Fruit fly (Drosophila melanogaster) whole organism, embryonic: ENCODE measurements around the gene CG15536.
A peak's percentile ranks its signal among the peaks of the same experiment; 100 is the strongest.

Experiments
- Ada2b ChIP-seq: fragments of 200-800 bp; sonication (Bioruptor generic); IDR thresholded peaks from 2 replicates; pipeline ENCODE4 v1.3.6; 2022; ENCODE audit warnings: missing biosample characterization, missing genetic modification characterization
- B-H1 ChIP-seq: fragments of 200-800 bp; sonication (Bioruptor generic); IDR thresholded peaks from 3 replicates; pipeline ENCODE4 v1.3.6; 2022; ENCODE audit warnings: missing biosample characterization, missing genetic modification characterization
- B-H2 ChIP-seq: fragments of 200-800 bp; sonication (Bioruptor generic); optimal IDR thresholded peaks from 2 replicates; lab custom pipeline; 2018; ENCODE audit warnings: missing biosample characterization, mild to moderate bottlenecking, missing genetic modification characterization
- BtbVII ChIP-seq: fragments of 200-800 bp; sonication (Bioruptor generic); optimal IDR thresholded peaks from 3 replicates; lab custom pipeline; 2017; ENCODE audit warnings: missing biosample characterization, mild to moderate bottlenecking, missing genetic modification characterization
- CG11247 ChIP-seq: fragments of 200-800 bp; sonication (Bioruptor generic); IDR thresholded peaks from 2 replicates; pipeline ENCODE4 v1.3.6; 2022; ENCODE audit warnings: missing biosample characterization, missing genetic modification characterization
- CG11723 ChIP-seq: fragments of 200-800 bp; sonication (Bioruptor generic); optimal IDR thresholded peaks from 2 replicates; lab custom pipeline; 2017; ENCODE audit warnings: missing biosample characterization, mild to moderate bottlenecking, missing genetic modification characterization
- CG12155 ChIP-seq: fragments of 200-800 bp; sonication (Bioruptor generic); optimal IDR thresholded peaks from 3 replicates; lab custom pipeline; 2016; ENCODE audit warnings: missing biosample characterization, missing genetic modification characterization
- CG12769 ChIP-seq: fragments of 200-800 bp; sonication (Bioruptor generic); optimal IDR thresholded peaks from 2 replicates; lab custom pipeline; 2019; ENCODE audit warnings: missing biosample characterization, mild to moderate bottlenecking, missing genetic modification characterization, moderate library complexity
- CG14441 ChIP-seq: fragments of 200-800 bp; sonication (Bioruptor generic); IDR thresholded peaks from 2 replicates; pipeline ENCODE4 v1.3.6; 2022; ENCODE audit warnings: missing biosample characterization, missing genetic modification characterization
- CG14710 ChIP-seq: fragments of 200-800 bp; sonication (Bioruptor generic); optimal IDR thresholded peaks from 3 replicates; lab custom pipeline; 2019; ENCODE audit warnings: missing biosample characterization, mild to moderate bottlenecking, missing genetic modification characterization, moderate library complexity
- CG17829 ChIP-seq: fragments of 200-800 bp; optimal IDR thresholded peaks from 2 replicates; lab custom pipeline; 2019; ENCODE audit warnings: missing biosample characterization, mild to moderate bottlenecking, missing genetic modification characterization, moderate library complexity
- CG18011 ChIP-seq: fragments of 200-800 bp; sonication (Bioruptor generic); optimal IDR thresholded peaks from 2 replicates; lab custom pipeline; 2017; ENCODE audit warnings: missing biosample characterization, missing genetic modification characterization, mild to moderate bottlenecking, moderate library complexity, missing genotype
- CG18476 ChIP-seq: fragments of 200-800 bp; sonication (Bioruptor generic); optimal IDR thresholded peaks from 2 replicates; lab custom pipeline; 2016; ENCODE audit warnings: missing biosample characterization, mild to moderate bottlenecking, missing genetic modification characterization
- CG31365 ChIP-seq: fragments of 200-800 bp; sonication (Bioruptor generic); optimal IDR thresholded peaks from 2 replicates; lab custom pipeline; 2018; ENCODE audit warnings: missing biosample characterization, mild to moderate bottlenecking, missing genetic modification characterization
- CG3407 ChIP-seq: fragments of 200-800 bp; sonication (Bioruptor generic); optimal IDR thresholded peaks from 2 replicates; lab custom pipeline; 2018; ENCODE audit warnings: missing biosample characterization, mild to moderate bottlenecking, missing genetic modification characterization
- CG3726 ChIP-seq: fragments of 200-800 bp; sonication (Bioruptor generic); IDR thresholded peaks from 3 replicates; pipeline ENCODE4, ENCODE4 v1.3.6; 2022; ENCODE audit warnings: missing biosample characterization, missing genetic modification characterization
- CG6654 ChIP-seq: fragments of 200-800 bp; sonication (Bioruptor generic); optimal IDR thresholded peaks from 2 replicates; lab custom pipeline; 2017; ENCODE audit warnings: missing biosample characterization, mild to moderate bottlenecking, missing genetic modification characterization
- CG6683 ChIP-seq: fragments of 200-800 bp; sonication (Bioruptor generic); optimal IDR thresholded peaks from 2 replicates; lab custom pipeline; 2017; ENCODE audit warnings: missing biosample characterization, mild to moderate bottlenecking, missing genetic modification characterization, missing genetic modification reagents
- CG8478 ChIP-seq: fragments of >200 bp; optimal IDR thresholded peaks from 2 replicates; lab custom pipeline; 2018
- CG9215 ChIP-seq: fragments of 200-800 bp; sonication (Bioruptor generic); IDR thresholded peaks from 2 replicates; pipeline ENCODE4 v1.3.6; 2022; ENCODE audit warnings: missing biosample characterization, missing genetic modification characterization
- CG9817 ChIP-seq: fragments of 200-800 bp; sonication (Bioruptor generic); optimal IDR thresholded peaks from 2 replicates; lab custom pipeline; 2018; ENCODE audit warnings: missing biosample characterization, mild to moderate bottlenecking, missing genetic modification characterization, moderate library complexity
- CHES-1-like ChIP-seq: fragments of 200-800 bp; sonication (Bioruptor generic); optimal IDR thresholded peaks from 2 replicates; lab custom pipeline; 2016; ENCODE audit warnings: missing biosample characterization, missing genetic modification characterization
- Doc3 ChIP-seq: fragments of 200-800 bp; sonication (Bioruptor generic); IDR thresholded peaks from 3 replicates; pipeline ENCODE4 v1.3.6; 2022; ENCODE audit warnings: missing biosample characterization, missing genetic modification characterization; ENCODE audit not compliant: partially characterized antibody
- Ravus ChIP-seq: fragments of 200-800 bp; sonication (Bioruptor generic); IDR thresholded peaks from 2 replicates; pipeline ENCODE4 v1.3.6; 2022; ENCODE audit warnings: missing biosample characterization, missing genetic modification characterization
- bcd ChIP-seq: fragments of 200-800 bp; sonication (Bioruptor generic); optimal IDR thresholded peaks from 2 replicates; lab custom pipeline; 2017; ENCODE audit warnings: missing biosample characterization, mild to moderate bottlenecking, missing genetic modification characterization
- cg ChIP-seq: fragments of 200-800 bp; sonication (Bioruptor generic); optimal IDR thresholded peaks from 3 replicates; lab custom pipeline; 2019; ENCODE audit warnings: missing biosample characterization, mild to moderate bottlenecking, missing genetic modification characterization, moderate library complexity
- croc ChIP-seq: fragments of 200-800 bp; sonication (Bioruptor generic); conservative IDR thresholded peaks from 3 replicates; pipeline ENCODE4 v1.3.6; 2022; ENCODE audit warnings: missing biosample characterization, missing genetic modification characterization
- dan ChIP-seq: fragments of 200-800 bp; sonication (Bioruptor generic); IDR thresholded peaks from 2 replicates; pipeline ENCODE4 v1.3.6; 2022; ENCODE audit warnings: missing biosample characterization, missing genetic modification characterization
- en ChIP-seq: fragments of 200-800 bp; sonication (Bioruptor generic); optimal IDR thresholded peaks from 2 replicates; lab custom pipeline; 2016; ENCODE audit warnings: missing biosample characterization, missing genetic modification characterization
- gce ChIP-seq: fragments of 200-800 bp; sonication (Bioruptor generic); IDR thresholded peaks from 3 replicates; pipeline ENCODE4 v1.3.6; 2022; ENCODE audit warnings: missing biosample characterization, missing genetic modification characterization
- gcm2 ChIP-seq: fragments of 200-800 bp; sonication (Bioruptor generic); optimal IDR thresholded peaks from 2 replicates; lab custom pipeline; 2016; ENCODE audit warnings: missing biosample characterization, missing genetic modification characterization
- gsb ChIP-seq: fragments of 200-800 bp; sonication (Bioruptor generic); IDR thresholded peaks from 2 replicates; pipeline ENCODE4 v1.3.6; 2022; ENCODE audit warnings: missing biosample characterization, missing genetic modification characterization
- h ChIP-seq: fragments of >200 bp; optimal IDR thresholded peaks from 2 replicates; lab custom pipeline; 2017
- hbn ChIP-seq: fragments of 200-800 bp; sonication (Bioruptor generic); IDR thresholded peaks from 2 replicates; pipeline ENCODE4 v1.3.6; 2022; ENCODE audit warnings: missing biosample characterization, missing genetic modification characterization; ENCODE audit not compliant: partially characterized antibody
- ind ChIP-seq: fragments of 200-800 bp; sonication (Bioruptor generic); optimal IDR thresholded peaks from 3 replicates; lab custom pipeline; 2016; ENCODE audit warnings: missing biosample characterization, missing genetic modification characterization
- klu ChIP-seq: fragments of 200-800 bp; sonication (Bioruptor generic); IDR thresholded peaks from 2 replicates; pipeline ENCODE4 v1.3.6; 2022; ENCODE audit warnings: missing biosample characterization, missing genetic modification characterization
- nerfin-2 ChIP-seq: fragments of 200-800 bp; sonication (Bioruptor generic); IDR thresholded peaks from 2 replicates; pipeline ENCODE4 v1.3.6; 2022; ENCODE audit warnings: missing biosample characterization, missing genetic modification characterization; ENCODE audit not compliant: partially characterized antibody
- pb ChIP-seq: fragments of 200-800 bp; sonication (Bioruptor generic); optimal IDR thresholded peaks from 3 replicates; lab custom pipeline; 2016; ENCODE audit warnings: missing biosample characterization, missing genetic modification characterization
- psq ChIP-seq: fragments of 200-800 bp; sonication (Bioruptor generic); optimal IDR thresholded peaks from 2 replicates; lab custom pipeline; 2017; ENCODE audit warnings: missing biosample characterization, missing genetic modification characterization
- run ChIP-seq: fragments of 200-800 bp; sonication (Bioruptor generic); optimal IDR thresholded peaks from 3 replicates; lab custom pipeline; 2018; ENCODE audit warnings: missing biosample characterization, mild to moderate bottlenecking, missing genetic modification characterization
- sc ChIP-seq, 3 experiments: fragments of >200 bp in 2 of 3; fragments of 200-800 bp in 1 of 3; sonication (Bioruptor generic) in 1 of 3; optimal IDR thresholded peaks; 2 replicates in 2 of 3; 3 replicates in 1 of 3; lab custom pipeline; 2017; ENCODE audit warnings: mild to moderate bottlenecking in 1 of 3, missing biosample characterization in 1 of 3, missing genetic modification characterization in 1 of 3, missing genetic modification reagents in 1 of 3
- sima ChIP-seq: fragments of 200-800 bp; sonication (Bioruptor generic); optimal IDR thresholded peaks from 2 replicates; lab custom pipeline; 2016; ENCODE audit warnings: missing biosample characterization, missing genetic modification characterization
- sna ChIP-seq: fragments of 200-800 bp; sonication (Bioruptor generic); IDR thresholded peaks from 2 replicates; pipeline ENCODE4 v1.3.6; 2022; ENCODE audit warnings: missing biosample characterization, missing genetic modification characterization; ENCODE audit not compliant: partially characterized antibody
- sr ChIP-seq: fragments of 200-800 bp; sonication (Bioruptor generic); IDR thresholded peaks from 3 replicates; pipeline ENCODE4 v1.3.6; 2022; ENCODE audit warnings: missing biosample characterization, missing genetic modification characterization
- sug ChIP-seq: fragments of 200-800 bp; optimal IDR thresholded peaks from 2 replicates; lab custom pipeline; 2019; ENCODE audit warnings: missing biosample characterization, mild to moderate bottlenecking, missing genetic modification characterization, moderate library complexity
- tin ChIP-seq: fragments of 200-800 bp; sonication (Bioruptor generic); optimal IDR thresholded peaks from 3 replicates; lab custom pipeline; 2016; ENCODE audit warnings: missing biosample characterization, missing genetic modification characterization
- tna ChIP-seq: fragments of 200-800 bp; sonication (Bioruptor generic); IDR thresholded peaks from 2 replicates; pipeline ENCODE4 v1.3.6; 2022; ENCODE audit warnings: missing biosample characterization, missing genetic modification characterization; ENCODE audit not compliant: partially characterized antibody
- trh ChIP-seq: fragments of 200-800 bp; sonication (Bioruptor generic); optimal IDR thresholded peaks from 2 replicates; lab custom pipeline; 2016; ENCODE audit warnings: missing biosample characterization, missing genetic modification characterization
- twi ChIP-seq: fragments of 200-800 bp; optimal IDR thresholded peaks from 2 replicates; lab custom pipeline; 2019; ENCODE audit warnings: missing biosample characterization, mild to moderate bottlenecking, missing genetic modification characterization, moderate library complexity
- wor ChIP-seq: fragments of 200-800 bp; sonication (Bioruptor generic); IDR thresholded peaks from 2 replicates; pipeline ENCODE4 v1.3.6; 2022; ENCODE audit warnings: missing biosample characterization, missing genetic modification characterization
- zen2 ChIP-seq: fragments of 200-800 bp; sonication (Bioruptor generic); IDR thresholded peaks from 3 replicates; pipeline ENCODE4 v1.3.6; 2022; ENCODE audit warnings: missing biosample characterization, missing genetic modification characterization; ENCODE audit not compliant: partially characterized antibody

The CG15536 gene

dm6 chr3R:30450224-30450623 is 25.3 kb upstream of the CG15536 start (continued):
- TF ChIP-seq BtbVII (peak; percentile 90), klu (no peak), tin (GFP tag; lab: Kevin White, UChicago) (peak; percentile 55), gsb (peak; percentile 70), CG6654 (GFP tag; lab: Kevin White, UChicago) (peak; percentile 22), CG12769 (tag; lab: Kevin White, UChicago) (peak; percentile 67), trh (peak; percentile 74), sug (tag; lab: Kevin White, UChicago) (no peak), CG9817 (tag; lab: Kevin White, UChicago) (peak; percentile 41), B-H1 (GFP tag; lab: Robert Waterston, UW) (peak; percentile 77; the same call in 1 of the 3 replicates), cg (GFP tag; lab: Kevin White, UChicago) (no peak), Ada2b (GFP tag; lab: Robert Waterston, UW) (peak; percentile 51; the same call in 1 of the 2 replicates), en (GFP tag; lab: Kevin White, UChicago) (peak; percentile 42), CG8478 (lab: Kevin White, UChicago) (no peak), CG14441 (peak; percentile 53; the same call in 1 of the 2 replicates), sc (optimal IDR thresholded peaks at IDR 0.05; lab: Kevin White, UChicago) (no peak), sc (GFP tag; optimal IDR thresholded peaks at IDR 0.05; lab: Kevin White, UChicago) (peak; percentile 83), sna (GFP tag; lab: Robert Waterston, UW) (no peak), pb (GFP tag; lab: Kevin White, UChicago) (peak; percentile 3), croc (GFP tag; lab: Robert Waterston, UW) (no peak; the same call in 2 of the 3 replicates), CG18011 (GFP tag; lab: Kevin White, UChicago) (peak; percentile 65), CG6683 (GFP tag; lab: Kevin White, UChicago) (peak; percentile 72), CG17829 (tag; lab: Kevin White, UChicago) (no peak), Doc3 (no peak), gce (peak; percentile 92), gcm2 (GFP tag; lab: Kevin White, UChicago) (peak; percentile 72), CG3726 (GFP tag; lab: Robert Waterston, UW) (peak; percentile 89), bcd (GFP tag; lab: Kevin White, UChicago) (peak; percentile 78), CG3407 (peak; percentile 86), sr (GFP tag; lab: Robert Waterston, UW) (peak; percentile 79), sima (no peak), zen2 (no peak), tna (no peak), CHES-1-like (GFP tag; lab: Kevin White, UChicago) (peak; percentile 80), CG11247 (GFP tag; lab: Robert Waterston, UW) (peak; percentile 91), twi (tag; lab: Kevin White, UChicago) (no peak), CG18476 (GFP tag; lab: Kevin White, UChicago) (peak; percentile 88), CG11723 (GFP tag; lab: Kevin White, UChicago) (peak; percentile 78), wor (GFP tag; lab: Robert Waterston, UW) (peak; percentile 31; the same call in 1 of the 2 replicates), h (no peak), B-H2 (peak; percentile 16), run (no peak), psq (peak; percentile 51), CG9215 (GFP tag; lab: Robert Waterston, UW) (no peak), Ravus (peak; percentile 26; the same call in 1 of the 2 replicates), dan (GFP tag; lab: Robert Waterston, UW) (no peak), nerfin-2 (GFP tag; lab: Robert Waterston, UW) (no peak), CG14710 (tag; lab: Kevin White, UChicago) (no peak), ind (no peak), CG31365 (peak; percentile 61), CG12155 (GFP tag; lab: Kevin White, UChicago) (peak; percentile 41), hbn (GFP tag; lab: Robert Waterston, UW) (peak; percentile 41; the same call in 1 of the 2 replicates)
